Worm (Caenorhabditis elegans) whole organism, young adult: ENCODE data around the gene F42C5.9.

Experiments used
- C17E4.6 ChIP-seq: fragments of 200-800 bp; sonication (Bioruptor generic); IDR thresholded peaks from 2 replicates; pipeline ENCODE4 v1.3.6; 2022; ENCODE audit warnings: missing genetic modification reagents, missing genetic modification characterization, missing compliant biosample characterization
- ceh-40 ChIP-seq: fragments of 200-800 bp; sonication (Bioruptor generic); IDR thresholded peaks from 2 replicates; pipeline ENCODE4 v1.3.6; 2022; ENCODE audit warnings: missing genetic modification characterization, missing compliant biosample characterization
- ets-4 ChIP-seq: fragments of 200-800 bp; sonication (Bioruptor generic); optimal IDR thresholded peaks from 2 replicates; lab custom pipeline; 2018; ENCODE audit warnings: mild to moderate bottlenecking, missing genetic modification characterization, missing compliant biosample characterization

- TF ChIP-seq C17E4.6 (GFP tag; lab: Robert Waterston, UW), result no peak
- no peak for TF ChIP-seq ceh-40
- TF ChIP-seq ets-4 (GFP tag; lab: Kevin White, UChicago), result no peak
These were observed 3.8 kb upstream of the F42C5.9 start for ce11 chrIV:7320688-7321087.
